Fruit fly (Drosophila melanogaster) whole organism, embryonic: Measurements from ENCODE around the gene DopEcR.
A peak's percentile ranks its signal among the peaks of the same experiment; 100 is the strongest.

Source experiments
- Atf-2 ChIP-seq: fragments of 200-800 bp; sonication (Bioruptor generic); optimal IDR thresholded peaks from 2 replicates; lab custom pipeline; 2016; ENCODE audit warnings: missing biosample characterization, missing genetic modification characterization
- Atf3 ChIP-seq: fragments of 200-800 bp; sonication (Bioruptor generic); optimal IDR thresholded peaks from 3 replicates; lab custom pipeline; 2016; ENCODE audit warnings: missing biosample characterization, missing genetic modification characterization
- CG10209 ChIP-seq: fragments of 200-800 bp; sonication (Bioruptor generic); optimal IDR thresholded peaks from 3 replicates; lab custom pipeline; 2017; ENCODE audit warnings: missing biosample characterization, mild to moderate bottlenecking, missing genetic modification characterization, missing genetic modification reagents
- CG10959 ChIP-seq: fragments of 200-800 bp; sonication (Bioruptor generic); IDR thresholded peaks from 2 replicates; pipeline ENCODE4 v1.3.6; 2022; ENCODE audit warnings: missing biosample characterization, missing genetic modification characterization
- CG12155 ChIP-seq: fragments of 200-800 bp; sonication (Bioruptor generic); optimal IDR thresholded peaks from 3 replicates; lab custom pipeline; 2016; ENCODE audit warnings: missing biosample characterization, missing genetic modification characterization
- CG12391 ChIP-seq: fragments of 200-800 bp; sonication (Bioruptor generic); optimal IDR thresholded peaks from 3 replicates; lab custom pipeline; 2018; ENCODE audit warnings: missing biosample characterization, mild to moderate bottlenecking, missing genetic modification characterization, moderate library complexity
- CG13775 ChIP-seq: fragments of 200-800 bp; sonication (Bioruptor generic); optimal IDR thresholded peaks from 3 replicates; lab custom pipeline; 2017; ENCODE audit warnings: missing biosample characterization, mild to moderate bottlenecking, missing genetic modification characterization
- CG14667 ChIP-seq: fragments of 200-800 bp; sonication (Bioruptor generic); IDR thresholded peaks from 2 replicates; pipeline ENCODE4 v1.3.6; 2022; ENCODE audit warnings: missing biosample characterization, missing genetic modification characterization
- CG14965 ChIP-seq: fragments of 200-800 bp; sonication (Bioruptor generic); optimal IDR thresholded peaks from 2 replicates; lab custom pipeline; 2016; ENCODE audit warnings: missing biosample characterization, missing genetic modification characterization, borderline replicate concordance
- CG17186 ChIP-seq: fragments of 200-800 bp; sonication (Bioruptor generic); optimal IDR thresholded peaks from 3 replicates; lab custom pipeline; 2017; ENCODE audit warnings: missing biosample characterization, missing genetic modification reagents, missing genetic modification characterization
- CG2712 ChIP-seq: fragments of 200-800 bp; optimal IDR thresholded peaks from 3 replicates; lab custom pipeline; 2019; ENCODE audit warnings: missing biosample characterization, mild to moderate bottlenecking, missing genetic modification characterization, moderate library complexity
- CG31365 ChIP-seq: fragments of 200-800 bp; sonication (Bioruptor generic); optimal IDR thresholded peaks from 2 replicates; lab custom pipeline; 2018; ENCODE audit warnings: missing biosample characterization, mild to moderate bottlenecking, missing genetic modification characterization
- CG32772 ChIP-seq: fragments of 200-800 bp; sonication (Bioruptor generic); IDR thresholded peaks from 2 replicates; pipeline ENCODE4 v1.3.6; 2022; ENCODE audit warnings: missing biosample characterization, missing genetic modification characterization
- CG5245 ChIP-seq: fragments of 200-800 bp; sonication (Bioruptor generic); optimal IDR thresholded peaks from 3 replicates; lab custom pipeline; 2016; ENCODE audit warnings: missing biosample characterization, missing genetic modification characterization
- CG9932 ChIP-seq: fragments of 200-800 bp; sonication (Bioruptor generic); IDR thresholded peaks from 2 replicates; pipeline ENCODE4 v1.3.6; 2022; ENCODE audit warnings: missing biosample characterization, missing genetic modification characterization
- CrebB ChIP-seq: fragments of 200-800 bp; sonication (Bioruptor generic); optimal IDR thresholded peaks from 3 replicates; lab custom pipeline; 2018; ENCODE audit warnings: missing biosample characterization, mild to moderate bottlenecking, missing genetic modification characterization
- Dll ChIP-seq: fragments of 200-800 bp; sonication (Bioruptor generic); IDR thresholded peaks from 4 replicates; pipeline ENCODE4 v1.3.6; 2022; ENCODE audit warnings: missing biosample characterization, missing genetic modification characterization; ENCODE audit not compliant: partially characterized antibody
- Fer3 ChIP-seq: fragments of 200-800 bp; sonication (Bioruptor generic); optimal IDR thresholded peaks from 2 replicates; lab custom pipeline; 2018; ENCODE audit warnings: missing biosample characterization, mild to moderate bottlenecking, missing genetic modification characterization, moderate library complexity
- GATAe ChIP-seq: fragments of 200-800 bp; sonication (Bioruptor generic); conservative IDR thresholded peaks from 2 replicates; pipeline ENCODE4 v1.3.6; 2022; ENCODE audit warnings: missing biosample characterization, missing genetic modification characterization
- HLH54F ChIP-seq: fragments of 200-800 bp; sonication (Bioruptor generic); optimal IDR thresholded peaks from 3 replicates; lab custom pipeline; 2016; ENCODE audit warnings: missing biosample characterization, missing genetic modification characterization
- Hr3 ChIP-seq: fragments of 200-800 bp; sonication (Bioruptor generic); optimal IDR thresholded peaks from 3 replicates; lab custom pipeline; 2016; ENCODE audit warnings: missing biosample characterization, missing genetic modification characterization
- Lpt ChIP-seq: fragments of >200 bp; optimal IDR thresholded peaks from 2 replicates; lab custom pipeline; 2018; ENCODE audit warnings: missing biosample characterization, missing genetic modification characterization
- Mes4 ChIP-seq: fragments of 200-800 bp; sonication (Bioruptor generic); optimal IDR thresholded peaks from 2 replicates; lab custom pipeline; 2016; ENCODE audit warnings: missing biosample characterization, missing genetic modification characterization
- Mrtf ChIP-seq: fragments of 200-800 bp; sonication (Bioruptor generic); IDR thresholded peaks from 3 replicates; pipeline ENCODE4 v1.3.6; 2022; ENCODE audit warnings: missing biosample characterization, missing genetic modification characterization
- Nf-YC ChIP-seq: fragments of 200-800 bp; optimal IDR thresholded peaks from 3 replicates; lab custom pipeline; 2019; ENCODE audit warnings: missing biosample characterization, mild to moderate bottlenecking, missing genetic modification characterization, moderate library complexity
- Ptx1 ChIP-seq: fragments of 200-800 bp; sonication (Bioruptor generic); IDR thresholded peaks from 2 replicates; pipeline ENCODE4 v1.3.6; 2022; ENCODE audit warnings: missing biosample characterization, missing genetic modification characterization
- Ravus ChIP-seq: fragments of 200-800 bp; sonication (Bioruptor generic); IDR thresholded peaks from 2 replicates; pipeline ENCODE4 v1.3.6; 2022; ENCODE audit warnings: missing biosample characterization, missing genetic modification characterization
- bbx ChIP-seq: fragments of 200-800 bp; sonication (Bioruptor generic); IDR thresholded peaks from 2 replicates; pipeline ENCODE4 v1.3.6; 2022; ENCODE audit warnings: missing biosample characterization, missing genetic modification characterization; ENCODE audit not compliant: partially characterized antibody
- dan ChIP-seq: fragments of 200-800 bp; sonication (Bioruptor generic); IDR thresholded peaks from 2 replicates; pipeline ENCODE4 v1.3.6; 2022; ENCODE audit warnings: missing biosample characterization, missing genetic modification characterization
- dimm ChIP-seq: fragments of 200-800 bp; sonication (Bioruptor generic); IDR thresholded peaks from 2 replicates; pipeline ENCODE4 v1.3.6; 2022; ENCODE audit warnings: missing biosample characterization, missing genetic modification characterization
- dysf ChIP-seq: fragments of 200-800 bp; sonication (Bioruptor generic); IDR thresholded peaks from 3 replicates; pipeline ENCODE4 v1.3.6; 2022; ENCODE audit warnings: missing biosample characterization, missing genetic modification characterization
- fd102C ChIP-seq: fragments of 200-800 bp; sonication (Bioruptor generic); optimal IDR thresholded peaks from 2 replicates; lab custom pipeline; 2018; ENCODE audit warnings: missing biosample characterization, mild to moderate bottlenecking, missing genetic modification characterization, moderate library complexity
- gce ChIP-seq: fragments of 200-800 bp; sonication (Bioruptor generic); IDR thresholded peaks from 3 replicates; pipeline ENCODE4 v1.3.6; 2022; ENCODE audit warnings: missing biosample characterization, missing genetic modification characterization
- gsb-n ChIP-seq: fragments of 200-800 bp; sonication (Bioruptor generic); optimal IDR thresholded peaks from 3 replicates; lab custom pipeline; 2018; ENCODE audit warnings: missing biosample characterization, mild to moderate bottlenecking, missing genetic modification characterization
- h ChIP-seq: fragments of >200 bp; optimal IDR thresholded peaks from 2 replicates; lab custom pipeline; 2017
- ind ChIP-seq: fragments of 200-800 bp; sonication (Bioruptor generic); optimal IDR thresholded peaks from 3 replicates; lab custom pipeline; 2016; ENCODE audit warnings: missing biosample characterization, missing genetic modification characterization
- kah ChIP-seq: fragments of 200-800 bp; sonication (Bioruptor generic); optimal IDR thresholded peaks from 2 replicates; lab custom pipeline; 2018; ENCODE audit warnings: missing biosample characterization, mild to moderate bottlenecking, missing genetic modification characterization
- knrl ChIP-seq: fragments of 200-800 bp; sonication (Bioruptor generic); IDR thresholded peaks from 3 replicates; pipeline ENCODE4 v1.3.6; 2022; ENCODE audit warnings: missing biosample characterization, missing genetic modification characterization; ENCODE audit not compliant: partially characterized antibody
- lbe ChIP-seq: fragments of 200-800 bp; sonication (Bioruptor generic); optimal IDR thresholded peaks from 2 replicates; lab custom pipeline; 2016; ENCODE audit warnings: missing biosample characterization, mild to moderate bottlenecking, missing genetic modification characterization
- nmo ChIP-seq: fragments of 200-800 bp; sonication (Bioruptor generic); optimal IDR thresholded peaks from 2 replicates; lab custom pipeline; 2018; ENCODE audit warnings: missing biosample characterization, mild to moderate bottlenecking, missing genetic modification characterization, moderate library complexity
- nom ChIP-seq: fragments of 200-800 bp; sonication (Bioruptor generic); optimal IDR thresholded peaks from 2 replicates; lab custom pipeline; 2017; ENCODE audit warnings: missing biosample characterization, missing genetic modification characterization, mild to moderate bottlenecking, moderate library complexity, missing genetic modification reagents
- org-1 ChIP-seq: fragments of 200-800 bp; sonication (Bioruptor generic); optimal IDR thresholded peaks from 2 replicates; lab custom pipeline; 2017; ENCODE audit warnings: missing biosample characterization, missing genetic modification characterization
- p53 ChIP-seq: fragments of 200-800 bp; sonication (Bioruptor generic); optimal IDR thresholded peaks from 2 replicates; lab custom pipeline; 2016; ENCODE audit warnings: missing biosample characterization, missing genetic modification characterization
- pros ChIP-seq: fragments of 200-800 bp; sonication (Bioruptor generic); optimal IDR thresholded peaks from 3 replicates; lab custom pipeline; 2019; ENCODE audit warnings: missing biosample characterization, mild to moderate bottlenecking, missing genetic modification characterization, moderate library complexity
- salm ChIP-seq: fragments of 200-800 bp; sonication (Bioruptor generic); optimal IDR thresholded peaks from 2 replicates; lab custom pipeline; 2018; ENCODE audit warnings: missing biosample characterization, mild to moderate bottlenecking, missing genetic modification characterization
- scrt ChIP-seq: fragments of 200-800 bp; sonication (Bioruptor generic); optimal IDR thresholded peaks from 2 replicates; lab custom pipeline; 2018; ENCODE audit warnings: missing biosample characterization, mild to moderate bottlenecking, missing genetic modification characterization, moderate library complexity
- so ChIP-seq: fragments of 200-800 bp; sonication (Bioruptor generic); IDR thresholded peaks from 3 replicates; pipeline ENCODE4 v1.3.6; 2022; ENCODE audit warnings: missing biosample characterization, missing genetic modification characterization
- ssp ChIP-seq: fragments of 200-800 bp; sonication (Bioruptor generic); IDR thresholded peaks from 2 replicates; pipeline ENCODE4 v1.3.6; 2022; ENCODE audit warnings: missing biosample characterization, missing genetic modification characterization
- tap ChIP-seq: fragments of 200-800 bp; optimal IDR thresholded peaks from 3 replicates; lab custom pipeline; 2019; ENCODE audit warnings: missing biosample characterization, mild to moderate bottlenecking, missing genetic modification characterization, moderate library complexity
- tio ChIP-seq: fragments of 200-800 bp; sonication (Bioruptor generic); optimal IDR thresholded peaks from 2 replicates; lab custom pipeline; 2017; ENCODE audit warnings: missing biosample characterization, missing genetic modification characterization, inconsistent platforms
- unpg ChIP-seq: fragments of 200-800 bp; sonication (Bioruptor generic); optimal IDR thresholded peaks from 3 replicates; lab custom pipeline; 2018; ENCODE audit warnings: missing biosample characterization, mild to moderate bottlenecking, missing genetic modification characterization, moderate library complexity
- zen ChIP-seq: fragments of 200-800 bp; sonication (Bioruptor generic); optimal IDR thresholded peaks from 3 replicates; lab custom pipeline; 2018; ENCODE audit warnings: missing biosample characterization, mild to moderate bottlenecking, missing genetic modification characterization, moderate library complexity

Gene DopEcR

dm6 chr3L:4353657-4354075 is 26.5 kb downstream of the DopEcR start (continued):
- peak; percentile 12 for TF ChIP-seq CG12391 (tag; lab: Kevin White, UChicago)
- no peak for TF ChIP-seq tio (GFP tag; lab: Kevin White, UChicago)
- TF ChIP-seq bbx (GFP tag; lab: Robert Waterston, UW), result no peak
- no peak for TF ChIP-seq GATAe (GFP tag; lab: Robert Waterston, UW)
- no peak for TF ChIP-seq CG5245 (GFP tag; lab: Kevin White, UChicago)
- no peak for TF ChIP-seq HLH54F (GFP tag; lab: Kevin White, UChicago)
- no peak for TF ChIP-seq pros
- no peak for TF ChIP-seq kah (GFP tag; lab: Kevin White, UChicago)
- TF ChIP-seq CG14667, result no peak
- TF ChIP-seq tap (tag; lab: Kevin White, UChicago), result no peak
- TF ChIP-seq lbe (GFP tag; lab: Kevin White, UChicago), result no peak
- 0 out of 3 replicates have a peak, but pooled peaks have one; percentile 31 for TF ChIP-seq so
- TF ChIP-seq dysf, result peak; percentile 42; the same call in 1 of the 3 replicates
- no peak for TF ChIP-seq CG2712 (tag; lab: Kevin White, UChicago)
- peak; percentile 17 for TF ChIP-seq unpg (GFP tag; lab: Kevin White, UChicago)
- no peak for TF ChIP-seq CG31365 (tag; lab: Kevin White, UChicago)
- TF ChIP-seq Atf-2 (GFP tag; lab: Kevin White, UChicago), result no peak
- no peak for TF ChIP-seq Lpt (GFP tag; lab: Kevin White, UChicago)
- peak; percentile 22 for TF ChIP-seq Mes4 (GFP tag; lab: Kevin White, UChicago)
- no peak for TF ChIP-seq Dll (GFP tag; lab: Robert Waterston, UW)
- TF ChIP-seq fd102C (GFP tag; lab: Kevin White, UChicago), result no peak
- TF ChIP-seq Mrtf (GFP tag; lab: Robert Waterston, UW), result 0 out of 3 replicates have a peak, but pooled peaks have one; percentile 20
- TF ChIP-seq Nf-YC (tag; lab: Kevin White, UChicago), result no peak
- no peak for TF ChIP-seq gsb-n (tag; lab: Kevin White, UChicago)
- TF ChIP-seq CG10959 (GFP tag; lab: Robert Waterston, UW), result no peak
- no peak for TF ChIP-seq CG13775 (GFP tag; lab: Kevin White, UChicago)
- no peak for TF ChIP-seq CrebB
- TF ChIP-seq dimm (GFP tag; lab: Robert Waterston, UW), result no peak
- TF ChIP-seq p53 (GFP tag; lab: Kevin White, UChicago), result no peak
- TF ChIP-seq CG32772 (GFP tag; lab: Robert Waterston, UW), result 0 out of 2 replicates have a peak, but pooled peaks have one; percentile 10
- TF ChIP-seq Ravus (GFP tag; lab: Robert Waterston, UW), result no peak
- TF ChIP-seq CG10209 (GFP tag; lab: Kevin White, UChicago), result peak; percentile 27
- TF ChIP-seq gce (GFP tag; lab: Robert Waterston, UW), result no peak
- TF ChIP-seq h, result no peak
- TF ChIP-seq nom, result no peak
- TF ChIP-seq CG14965 (GFP tag; lab: Kevin White, UChicago), result no peak
- no peak for TF ChIP-seq ssp (GFP tag; lab: Robert Waterston, UW)
- peak; percentile 26 for TF ChIP-seq org-1 (GFP tag; lab: Kevin White, UChicago)
- TF ChIP-seq knrl, result no peak
- TF ChIP-seq nmo (GFP tag; lab: Kevin White, UChicago), result peak; percentile 7
- no peak for TF ChIP-seq dan (GFP tag; lab: Robert Waterston, UW)
- no peak for TF ChIP-seq zen (tag; lab: Kevin White, UChicago)
- TF ChIP-seq Atf3, result peak; percentile 21
- TF ChIP-seq scrt, result peak; percentile 39
- no peak for TF ChIP-seq CG17186 (GFP tag; lab: Kevin White, UChicago)
- TF ChIP-seq Ptx1, result peak; percentile 63
- TF ChIP-seq CG12155, result peak; percentile 7
- TF ChIP-seq salm, result no peak
- peak; percentile 27 for TF ChIP-seq Hr3 (GFP tag; lab: Kevin White, UChicago)
- TF ChIP-seq Fer3, result peak; percentile 28
- TF ChIP-seq ind (GFP tag; lab: Kevin White, UChicago), result peak; percentile 29
- 0 out of 2 replicates have a peak, but pooled peaks have one; percentile 31 for TF ChIP-seq CG9932
